Worm (Caenorhabditis elegans) whole organism, L4 larva: ENCODE data around the gene wdfy-3.

Experiments used
- D1046.2 ChIP-seq: fragments of 200-800 bp; sonication (Bioruptor generic); IDR thresholded peaks from 2 replicates; pipeline ENCODE4 v1.3.6; 2022; ENCODE audit warnings: missing genetic modification characterization, missing compliant biosample characterization
- F37D6.2 ChIP-seq: sonication (generic microtip); optimal IDR thresholded peaks from 2 replicates; lab custom pipeline; 2016; ENCODE audit warnings: mild to moderate bottlenecking, missing genetic modification characterization, missing compliant biosample characterization
- F44E2.7 ChIP-seq: fragments of 200-800 bp; sonication (Bioruptor generic); IDR thresholded peaks from 2 replicates; pipeline ENCODE4 v2.1.2; 2022; ENCODE audit warnings: missing genetic modification characterization, missing compliant biosample characterization
- R02D3.7 ChIP-seq: fragments of 150-350 bp; sonication (generic microtip); optimal IDR thresholded peaks from 3 replicates; lab custom pipeline; 2014; ENCODE audit warnings: missing biosample characterization, missing genetic modification characterization
- Y48G9A.11 ChIP-seq: fragments of 200-800 bp; sonication (Bioruptor generic); IDR thresholded peaks from 2 replicates; pipeline ENCODE4 v1.3.6; 2022; ENCODE audit warnings: missing genetic modification reagents, missing genetic modification characterization, missing compliant biosample characterization
- Y75B8A.6 ChIP-seq: fragments of 200-800 bp; sonication (Bioruptor generic); IDR thresholded peaks from 2 replicates; pipeline ENCODE4 v1.3.6; 2022; ENCODE audit warnings: missing genetic modification reagents, missing genetic modification characterization, missing compliant biosample characterization
- aly-2 ChIP-seq: sonication (generic microtip); optimal IDR thresholded peaks from 2 replicates; lab custom pipeline; 2018; ENCODE audit warnings: missing biosample characterization, missing genetic modification characterization
- attf-4 ChIP-seq: sonication (generic microtip); optimal IDR thresholded peaks from 3 replicates; lab custom pipeline; 2017; ENCODE audit warnings: missing biosample characterization, missing genetic modification characterization
- ceh-32 ChIP-seq: sonication (generic microtip); optimal IDR thresholded peaks from 2 replicates; lab custom pipeline; 2016; ENCODE audit warnings: mild to moderate bottlenecking, missing genetic modification characterization, missing compliant biosample characterization; ENCODE audit not compliant: poor library complexity
- ceh-62 ChIP-seq: sonication (generic microtip); optimal IDR thresholded peaks from 2 replicates; lab custom pipeline; 2017; ENCODE audit warnings: missing biosample characterization, missing genetic modification characterization
- ceh-82 ChIP-seq: sonication (generic microtip); optimal IDR thresholded peaks from 2 replicates; lab custom pipeline; 2017; ENCODE audit warnings: missing biosample characterization, missing genetic modification characterization
- cey-2 ChIP-seq: sonication (generic microtip); optimal IDR thresholded peaks from 3 replicates; lab custom pipeline; 2017; ENCODE audit warnings: missing genetic modification characterization, mild to moderate bottlenecking, missing compliant biosample characterization, antibody characterized with exemption, borderline replicate concordance; ENCODE audit not compliant: insufficient read depth
- daf-12 ChIP-seq: fragments of 150-350 bp; optimal IDR thresholded peaks from 2 replicates; lab custom pipeline; 2014; ENCODE audit warnings: missing biosample characterization, missing genetic modification reagents, missing genetic modification characterization
- daf-16 ChIP-seq, 3 experiments: sonication (generic microtip); optimal IDR thresholded peaks; 2 replicates each; lab custom pipeline; 2016 to 2017; ENCODE audit warnings: missing genetic modification characterization in 3 of 3, missing genetic modification reagents in 3 of 3, mild to moderate bottlenecking in 2 of 3, missing compliant biosample characterization in 2 of 3, missing biosample characterization in 1 of 3, moderate library complexity in 1 of 3
- dmd-6 ChIP-seq: fragments of 200-800 bp; sonication (Bioruptor generic); IDR thresholded peaks from 2 replicates; pipeline ENCODE4 v1.3.6; 2022; ENCODE audit warnings: missing genetic modification reagents, missing genetic modification characterization, missing compliant biosample characterization
- dmd-8 ChIP-seq: fragments of 200-800 bp; sonication (Bioruptor generic); IDR thresholded peaks from 2 replicates; pipeline ENCODE4 v1.3.6; 2022; ENCODE audit warnings: missing genetic modification characterization, missing compliant biosample characterization
- dpl-1 ChIP-seq: fragments of 150-350 bp; optimal IDR thresholded peaks from 2 replicates; lab custom pipeline; 2014; ENCODE audit warnings: missing biosample characterization, missing genetic modification reagents, missing genetic modification characterization
- egl-43 ChIP-seq: fragments of 200-800 bp; sonication (Bioruptor generic); IDR thresholded peaks from 2 replicates; pipeline ENCODE4 v1.3.6; 2022; ENCODE audit warnings: missing genetic modification reagents, missing genetic modification characterization, missing compliant biosample characterization
- hlh-11 ChIP-seq: fragments of 200-800 bp; sonication (Bioruptor generic); optimal IDR thresholded peaks from 2 replicates; lab custom pipeline; 2018; ENCODE audit warnings: mild to moderate bottlenecking, missing genetic modification characterization, missing compliant biosample characterization
- hmg-1.1 ChIP-seq: fragments of 200-800 bp; sonication (Bioruptor generic); IDR thresholded peaks from 2 replicates; pipeline ENCODE4 v1.3.6; 2022; ENCODE audit warnings: missing genetic modification reagents, missing genetic modification characterization, missing compliant biosample characterization
- lim-7 ChIP-seq: fragments of 200-800 bp; sonication (Bioruptor generic); IDR thresholded peaks from 2 replicates; pipeline ENCODE4 v1.3.6; 2022; ENCODE audit warnings: missing genetic modification characterization, missing compliant biosample characterization
- lin-38 ChIP-seq: fragments of 200-800 bp; sonication (Bioruptor generic); IDR thresholded peaks from 2 replicates; pipeline ENCODE4 v1.3.6; 2022; ENCODE audit warnings: missing genetic modification reagents, missing genetic modification characterization, missing compliant biosample characterization
- madf-9 ChIP-seq: fragments of 200-800 bp; sonication (Bioruptor generic); conservative IDR thresholded peaks from 2 replicates; pipeline ENCODE4 v1.3.6; 2022; ENCODE audit warnings: missing genetic modification reagents, missing genetic modification characterization, missing compliant biosample characterization
- mdl-1 ChIP-seq, 2 experiments: fragments of 150-350 bp in 1 of 2; sonication (generic microtip) in 1 of 2; optimal IDR thresholded peaks; 2 replicates each; lab custom pipeline; 2014 to 2017; ENCODE audit warnings: missing biosample characterization in 2 of 2, missing genetic modification characterization in 2 of 2
- mxl-2 ChIP-seq: fragments of 200-800 bp; sonication (Bioruptor generic); conservative IDR thresholded peaks from 2 replicates; pipeline ENCODE4 v1.3.6; 2022; ENCODE audit warnings: missing genetic modification reagents, missing genetic modification characterization, missing compliant biosample characterization
- mxl-3 ChIP-seq: fragments of 200-800 bp; sonication (Bioruptor generic); optimal IDR thresholded peaks from 2 replicates; lab custom pipeline; 2018; ENCODE audit warnings: mild to moderate bottlenecking, missing genetic modification characterization, missing compliant biosample characterization
- nhr-10 ChIP-seq: fragments of 150-350 bp; optimal IDR thresholded peaks from 2 replicates; lab custom pipeline; 2014; ENCODE audit warnings: missing biosample characterization, missing genetic modification characterization
- nhr-102 ChIP-seq: sonication (generic microtip); optimal IDR thresholded peaks from 2 replicates; lab custom pipeline; 2016; ENCODE audit warnings: mild to moderate bottlenecking, missing genetic modification characterization, moderate library complexity, missing compliant biosample characterization
- nhr-11 ChIP-seq: fragments of 150-350 bp; optimal IDR thresholded peaks from 2 replicates; lab custom pipeline; 2014; ENCODE audit warnings: missing biosample characterization, missing genetic modification characterization
- nhr-28 ChIP-seq: fragments of 150-350 bp; optimal IDR thresholded peaks from 2 replicates; lab custom pipeline; 2014; ENCODE audit warnings: missing biosample characterization, missing genetic modification characterization
- nhr-41 ChIP-seq: fragments of 200-800 bp; sonication (Bioruptor generic); IDR thresholded peaks from 2 replicates; pipeline ENCODE4 v1.3.6; 2022; ENCODE audit warnings: missing genetic modification reagents, missing genetic modification characterization, missing compliant biosample characterization
- nhr-76 ChIP-seq: fragments of 150-350 bp; optimal IDR thresholded peaks from 2 replicates; lab custom pipeline; 2014; ENCODE audit warnings: missing biosample characterization, missing genetic modification characterization
- nhr-77 ChIP-seq: fragments of 150-350 bp; optimal IDR thresholded peaks from 2 replicates; lab custom pipeline; 2014; ENCODE audit warnings: missing biosample characterization, missing genetic modification characterization
- pqm-1 ChIP-seq: sonication (generic microtip); optimal IDR thresholded peaks from 2 replicates; lab custom pipeline; 2017; ENCODE audit warnings: missing biosample characterization, missing genetic modification characterization
- skn-1 ChIP-seq: fragments of 150-350 bp; optimal IDR thresholded peaks from 2 replicates; lab custom pipeline; 2014; ENCODE audit warnings: missing biosample characterization, missing genetic modification characterization
- spr-3 ChIP-seq: fragments of 200-800 bp; sonication (Bioruptor generic); optimal IDR thresholded peaks from 2 replicates; lab custom pipeline; 2018; ENCODE audit warnings: mild to moderate bottlenecking, missing genetic modification characterization, missing compliant biosample characterization
- tra-1 ChIP-seq: fragments of 200-800 bp; sonication (Bioruptor generic); IDR thresholded peaks from 2 replicates; pipeline ENCODE4 v1.3.6; 2022; ENCODE audit warnings: missing genetic modification reagents, missing genetic modification characterization, missing compliant biosample characterization
- unc-130 ChIP-seq: sonication (generic microtip); optimal IDR thresholded peaks from 2 replicates; lab custom pipeline; 2016; ENCODE audit warnings: missing genetic modification reagents, missing genetic modification characterization, missing compliant biosample characterization
- unc-39 ChIP-seq: sonication (generic microtip); optimal IDR thresholded peaks from 2 replicates; lab custom pipeline; 2017; ENCODE audit warnings: missing biosample characterization, missing genetic modification characterization
- zag-1 ChIP-seq: fragments of 150-350 bp; optimal IDR thresholded peaks from 2 replicates; lab custom pipeline; 2014; ENCODE audit warnings: missing biosample characterization, missing genetic modification characterization
- zfp-3 ChIP-seq: fragments of 200-800 bp; sonication (Bioruptor generic); conservative IDR thresholded peaks from 2 replicates; pipeline ENCODE4 v1.3.6; 2022; ENCODE audit warnings: missing genetic modification reagents, missing genetic modification characterization, missing compliant biosample characterization
- zip-2 ChIP-seq: fragments of 150-350 bp; optimal IDR thresholded peaks from 2 replicates; lab custom pipeline; 2014; ENCODE audit warnings: missing biosample characterization, missing genetic modification characterization

wdfy-3 gene

ce11 chrIV:12700204-12700603 is 47.0 kb downstream of the wdfy-3 start:
- TF ChIP-seq lim-7 (GFP tag; lab: Robert Waterston, UW) (no peak), nhr-41 (peak; percentile 69; the same call in 1 of the 2 replicates), attf-4 (no peak), unc-130 (no peak), daf-16 (GFP tag; optimal IDR thresholded peaks at IDR 0.05; lab: Kevin White, UChicago) (no peak), daf-16 (tag; optimal IDR thresholded peaks at IDR 0.05; lab: Kevin White, UChicago) (peak; percentile 73), tra-1 (GFP tag; lab: Robert Waterston, UW) (0 out of 2 replicates have a peak, but pooled peaks have one; percentile 38), skn-1 (tag; lab: Kevin White, UChicago) (no peak), nhr-77 (tag; lab: Kevin White, UChicago) (no peak), zip-2 (no peak), hmg-1.1 (GFP tag; lab: Robert Waterston, UW) (no peak), hlh-11 (peak; percentile 53), dmd-6 (peak; percentile 46; the same call in 1 of the 2 replicates), ceh-32 (tag; lab: Kevin White, UChicago) (no peak), ceh-62 (tag; lab: Kevin White, UChicago) (no peak), nhr-28 (tag; lab: Kevin White, UChicago) (peak; percentile 61), F44E2.7 (GFP tag; lab: Robert Waterston, UW) (no peak), egl-43 (no peak), daf-12 (tag; lab: Kevin White, UChicago) (no peak), nhr-10 (no peak), pqm-1 (tag; lab: Kevin White, UChicago) (peak; percentile 60)
- TF ChIP-seq, all 104 proteins: peak for 7

- TF ChIP-seq nhr-28 (tag; lab: Kevin White, UChicago) (peak; percentile 45), cey-2 (tag; lab: Kevin White, UChicago) (no peak), ceh-32 (tag; lab: Kevin White, UChicago) (no peak), daf-16 (GFP tag; optimal IDR thresholded peaks at IDR 0.05; lab: Kevin White, UChicago) (no peak), daf-16 (tag; optimal IDR thresholded peaks at IDR 0.05; lab: Kevin White, UChicago) (peak; percentile 40), F37D6.2 (tag; lab: Kevin White, UChicago) (no peak), lin-38 (GFP tag; lab: Robert Waterston, UW) (no peak), ceh-82 (tag; lab: Kevin White, UChicago) (no peak), tra-1 (GFP tag; lab: Robert Waterston, UW) (no peak), nhr-76 (tag; lab: Kevin White, UChicago) (no peak), Y48G9A.11 (no peak), hlh-11 (peak; percentile 37), dmd-6 (0 out of 2 replicates have a peak, but pooled peaks have one; percentile 6)
- TF ChIP-seq, all 104 proteins: peak for 4
Observed at ce11 chrIV:12700944-12701343, 47.7 kb downstream of the wdfy-3 start.

- TF ChIP-seq hlh-11 (no peak), mxl-2 (no peak), zag-1 (tag; lab: Kevin White, UChicago) (no peak), nhr-76 (tag; lab: Kevin White, UChicago) (no peak)
Observed at ce11 chrIV:12703811-12704210, 50.6 kb downstream of the wdfy-3 start, which contains the start of gene C27D8.4. C27D8.4 (plus strand) TSS chrIV:12704111.

ce11 chrIV:12710996-12711395 is 57.8 kb downstream of the wdfy-3 start, which contains the start of gene C27D8.2:
C27D8.2 (plus strand) TSS chrIV:12711217.
- TF ChIP-seq nhr-28 (tag; lab: Kevin White, UChicago): peak; percentile 85
- peak; percentile 44 for TF ChIP-seq hlh-11
- TF ChIP-seq egl-43: no peak
- no peak for TF ChIP-seq Y75B8A.6 (GFP tag; lab: Robert Waterston, UW)
- peak; percentile 92 for TF ChIP-seq mxl-3 (GFP tag; lab: Kevin White, UChicago)
- TF ChIP-seq mdl-1 (tag; optimal IDR thresholded peaks at IDR 0.05; lab: Kevin White, UChicago): peak; percentile 12 to 86
- TF ChIP-seq nhr-102: no peak

ce11 chrIV:12711644-12712043 is 58.4 kb downstream of the wdfy-3 start, which contains the start of gene C27D8.3:
C27D8.3 (minus strand) TSS chrIV:12711744.
- no peak for TF ChIP-seq spr-3 (GFP tag; lab: Kevin White, UChicago)
- TF ChIP-seq dmd-8: no peak
- TF ChIP-seq D1046.2 (GFP tag; lab: Robert Waterston, UW): no peak
- TF ChIP-seq attf-4: no peak
- no peak for TF ChIP-seq nhr-11 (tag; lab: Kevin White, UChicago)
- TF ChIP-seq zfp-3 (GFP tag; lab: Robert Waterston, UW): no peak
- no peak for TF ChIP-seq nhr-10
- TF ChIP-seq tra-1 (GFP tag; lab: Robert Waterston, UW): no peak
- TF ChIP-seq unc-39 (tag; lab: Kevin White, UChicago): no peak
- no peak for TF ChIP-seq dpl-1 (GFP tag; lab: Kevin White, UChicago)
- no peak for TF ChIP-seq aly-2 (tag; lab: Kevin White, UChicago)
- no peak for TF ChIP-seq mxl-3 (GFP tag; lab: Kevin White, UChicago)
- TF ChIP-seq nhr-41: no peak
- TF ChIP-seq madf-9 (GFP tag; lab: Robert Waterston, UW): no peak
- no peak for TF ChIP-seq R02D3.7
- TF ChIP-seq F37D6.2 (tag; lab: Kevin White, UChicago): no peak
